Worm (Caenorhabditis elegans): ENCODE data around the gene F58F9.8.

The F58F9.8 gene

ce11 chrIV:6210574-6210973 is 27.4 kb upstream of the F58F9.8 start, which contains the start of the genes ugt-24 and C49A9.6:
Gene ugt-24, minus strand, starts transcription at chrIV:6210720.
Gene C49A9.6, plus strand, starts transcription at chrIV:6210936.
- TF ChIP-seq nhr-80 (tag; optimal IDR thresholded peaks at IDR 0.05) (peak; percentile 69), cebp-1 (GFP tag; IDR thresholded peaks at IDR 0.05) (no peak), cebp-1 (tag; optimal IDR thresholded peaks at IDR 0.05) (peak; percentile 6), xnd-1 (tag; optimal IDR thresholded peaks at IDR 0.05) (no peak)

DNA sequence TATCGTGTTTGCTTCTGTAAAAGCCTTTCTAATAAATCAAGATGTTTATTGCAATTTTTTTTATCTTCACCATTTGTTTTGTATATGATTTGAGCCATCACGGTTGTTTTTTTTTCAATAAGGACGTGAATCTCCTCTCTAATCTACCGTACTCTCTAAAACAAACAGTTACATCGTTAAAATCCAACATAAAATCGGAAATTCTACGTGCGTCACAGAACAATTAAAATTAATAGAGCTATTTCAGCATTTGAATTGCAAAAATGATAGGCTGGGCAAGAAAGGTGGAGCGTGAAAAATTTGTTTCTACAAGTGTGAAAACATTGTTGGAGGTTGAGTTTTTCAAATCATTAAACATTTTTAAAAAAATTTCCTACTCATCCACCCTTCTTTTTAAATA is 24.6 kb upstream of the F58F9.8 start, which contains the start of gene C49A9.5:
TSS of gene C49A9.5 (plus strand) at position 271 of the 400 bp plus-strand sequence.
- TF ChIP-seq egrh-3 (GFP tag; IDR thresholded peaks at IDR 0.05) (no peak), lsl-1 (GFP tag; optimal IDR thresholded peaks at IDR 0.05) (no peak), snpc-4 (GFP tag; optimal IDR thresholded peaks at IDR 0.05) (no peak), snpc-4 (tag; optimal IDR thresholded peaks at IDR 0.05) (no peak), F22D6.2 (tag; optimal IDR thresholded peaks at IDR 0.05) (no peak), mxl-1 (tag; optimal IDR thresholded peaks at IDR 0.05) (no peak), madf-6 (GFP tag; IDR thresholded peaks at IDR 0.05) (no peak), hmg-1.2 (GFP tag; IDR thresholded peaks at IDR 0.05) (no peak), sea-2 (GFP tag; IDR thresholded peaks at IDR 0.05) (no peak), madf-8 (GFP tag; conservative IDR thresholded peaks at IDR 0.05) (no peak), athp-1 (tag; optimal IDR thresholded peaks at IDR 0.05) (no peak), C17E4.6 (GFP tag; IDR thresholded peaks at IDR 0.05) (no peak)

DNA sequence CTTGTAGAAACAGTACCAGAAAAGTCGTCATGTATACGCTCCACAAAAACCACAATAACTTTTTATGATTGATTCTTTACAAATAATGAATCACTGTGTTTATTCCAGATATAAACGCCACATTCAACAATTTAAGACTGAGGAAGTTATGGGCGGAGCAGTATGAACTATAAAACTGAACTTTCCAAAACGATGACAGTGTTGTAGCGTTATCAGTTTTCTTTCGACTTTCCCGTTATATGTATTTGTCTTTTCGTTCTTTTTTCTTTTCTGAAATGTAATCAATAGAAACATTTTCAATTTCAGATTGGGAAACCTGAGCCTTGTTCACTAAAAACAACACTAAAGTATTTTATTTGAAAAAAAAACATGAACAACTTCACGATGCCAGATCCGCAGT is 20.9 kb upstream of the F58F9.8 start, which contains the start of gene C49A9.9:
TSS of gene C49A9.9 (plus strand) at position 307 of the 400 bp plus-strand sequence.
- peak; percentile 40 for TF ChIP-seq nhr-80 (tag; optimal IDR thresholded peaks at IDR 0.05)
- TF ChIP-seq attf-3 (GFP tag; conservative IDR thresholded peaks at IDR 0.05) = no peak
- no peak for TF ChIP-seq cebp-1 (GFP tag; IDR thresholded peaks at IDR 0.05)
- no peak for TF ChIP-seq cebp-1 (tag; optimal IDR thresholded peaks at IDR 0.05)
- no peak for TF ChIP-seq unc-62 (GFP tag; optimal IDR thresholded peaks at IDR 0.05)
- TF ChIP-seq fkh-3 (tag; optimal IDR thresholded peaks at IDR 0.05) = no peak
- no peak for TF ChIP-seq dpff-1 (tag; optimal IDR thresholded peaks at IDR 0.05)
- TF ChIP-seq hmg-20 (GFP tag; IDR thresholded peaks at IDR 0.05) = no peak

- TF ChIP-seq F10E7.11 (tag; optimal IDR thresholded peaks at IDR 0.05) (no peak), F23B12.7 (tag; optimal IDR thresholded peaks at IDR 0.05; ENCODE audit: insufficient read depth) (no peak), akir-1 (GFP tag; optimal IDR thresholded peaks at IDR 0.05) (no peak), attf-5 (GFP tag; optimal IDR thresholded peaks at IDR 0.05) (no peak), ceh-58 (GFP tag; IDR thresholded peaks at IDR 0.05) (no peak), B0019.2 (GFP tag; conservative IDR thresholded peaks at IDR 0.05) (no peak), unc-62 (GFP tag; optimal IDR thresholded peaks at IDR 0.05) (no peak), B0261.1 (tag; optimal IDR thresholded peaks at IDR 0.05) (no peak)
These were observed 20.5 kb upstream of the F58F9.8 start for ce11 chrIV:6217503-6217902.

ce11 chrIV:6219429-6219828 is 18.5 kb upstream of the F58F9.8 start, which contains the start of gene C49A9.4:
Gene C49A9.4, plus strand, starts transcription at chrIV:6219693.
- TF ChIP-seq lsy-27 (tag; optimal IDR thresholded peaks at IDR 0.05; ENCODE audit: borderline replicate concordance, insufficient read depth) = no peak
- TF ChIP-seq nhr-80 (tag; optimal IDR thresholded peaks at IDR 0.05) = peak; percentile 58

DNA sequence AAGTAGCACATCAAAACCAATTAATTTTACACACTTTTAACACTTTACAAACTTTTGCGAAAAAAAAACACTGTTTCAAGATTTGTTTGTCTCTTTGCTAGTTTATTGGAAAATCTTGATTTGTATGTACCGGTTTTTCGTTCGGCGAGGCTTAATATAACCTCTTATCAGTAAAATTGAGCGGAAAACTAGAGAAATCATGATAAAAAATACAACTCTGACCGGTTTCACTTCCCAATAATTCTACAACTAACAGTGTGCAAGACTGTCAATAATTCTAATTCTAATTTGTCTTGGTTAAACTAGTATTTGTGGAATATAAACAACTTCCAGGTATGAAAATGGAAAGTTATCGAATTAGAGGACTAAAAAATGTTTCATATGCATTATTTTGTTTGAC is 16.1 kb upstream of the F58F9.8 start, which contains the start of gene C49A9.3:
TSS of gene C49A9.3 (plus strand) at position 212 of the 400 bp plus-strand sequence.
- TF ChIP-seq ccch-3 (GFP tag; optimal IDR thresholded peaks at IDR 0.05) (no peak), nhr-179 (tag; optimal IDR thresholded peaks at IDR 0.05) (no peak), nhr-80 (tag; optimal IDR thresholded peaks at IDR 0.05) (peak; percentile 64), tlf-1 (GFP tag; optimal IDR thresholded peaks at IDR 0.05) (no peak), akir-1 (GFP tag; optimal IDR thresholded peaks at IDR 0.05) (no peak), sdz-38 (tag; optimal IDR thresholded peaks at IDR 0.05) (no peak)

All from whole organism, young adult.